Worm (Caenorhabditis elegans): ENCODE data around the gene degt-1.
A peak's percentile ranks its signal among the peaks of the same experiment; 100 is the strongest.

degt-1 gene

ce11 chrV:10580638-10581037 is 40.5 kb downstream of the degt-1 start:
- TF ChIP-seq fkh-2 (tag; optimal IDR thresholded peaks at IDR 0.05), result no peak
- peak; percentile 84 for TF ChIP-seq elt-2 (tag; optimal IDR thresholded peaks at IDR 0.05)
- TF ChIP-seq elt-3 (tag; optimal IDR thresholded peaks at IDR 0.05), result no peak
- TF ChIP-seq nhr-237 (tag; optimal IDR thresholded peaks at IDR 0.05), result no peak
- no peak for TF ChIP-seq nhr-67 (tag; optimal IDR thresholded peaks at IDR 0.05)
- TF ChIP-seq ceh-28 (tag; optimal IDR thresholded peaks at IDR 0.05), result peak; percentile 25
- TF ChIP-seq jun-1 (tag; optimal IDR thresholded peaks at IDR 0.05), result no peak
- no peak for TF ChIP-seq daf-12 (tag; optimal IDR thresholded peaks at IDR 0.05)
- no peak for TF ChIP-seq R02D3.7 (tag; optimal IDR thresholded peaks at IDR 0.05)
- no peak for TF ChIP-seq ceh-9 (tag; optimal IDR thresholded peaks at IDR 0.05)
- TF ChIP-seq lin-15B (tag; optimal IDR thresholded peaks at IDR 0.05), result no peak
- no peak for TF ChIP-seq lin-39 (tag; optimal IDR thresholded peaks at IDR 0.05)
- peak; percentile 56 for TF ChIP-seq pqm-1 (tag; optimal IDR thresholded peaks at IDR 0.05)
- no peak for TF ChIP-seq mml-1 (tag; optimal IDR thresholded peaks at IDR 0.05)
- peak; percentile 19 for TF ChIP-seq pha-4 (tag; optimal IDR thresholded peaks at IDR 0.05)

- peak; percentile 52 for TF ChIP-seq elt-2 (tag; optimal IDR thresholded peaks at IDR 0.05)
- TF ChIP-seq pqm-1 (tag; optimal IDR thresholded peaks at IDR 0.05), result peak; percentile 26
- no peak for TF ChIP-seq ztf-11 (tag; optimal IDR thresholded peaks at IDR 0.05)
Measured at ce11 chrV:10581837-10582300, 41.7 kb downstream of the degt-1 start, which contains the start of gene T21C9.6. Gene T21C9.6, plus strand, starts transcription at chrV:10581887.

- TF ChIP-seq ztf-11 (tag; optimal IDR thresholded peaks at IDR 0.05) (no peak), ceh-28 (tag; optimal IDR thresholded peaks at IDR 0.05) (no peak), skn-1 (tag; optimal IDR thresholded peaks at IDR 0.05) (no peak), zag-1 (tag; optimal IDR thresholded peaks at IDR 0.05) (no peak), nhr-28 (tag; optimal IDR thresholded peaks at IDR 0.05) (no peak), jun-1 (tag; optimal IDR thresholded peaks at IDR 0.05) (no peak), fos-1 (tag; optimal IDR thresholded peaks at IDR 0.05) (no peak), nhr-23 (tag; optimal IDR thresholded peaks at IDR 0.05) (no peak), nfya-1 (tag; optimal IDR thresholded peaks at IDR 0.05; ENCODE audit: insufficient read depth) (no peak), elt-3 (tag; optimal IDR thresholded peaks at IDR 0.05) (no peak)
Measured at ce11 chrV:10588694-10589093, 48.6 kb downstream of the degt-1 start, which contains the start of gene srg-32. Gene srg-32, minus strand, starts transcription at chrV:10588794.

DNA sequence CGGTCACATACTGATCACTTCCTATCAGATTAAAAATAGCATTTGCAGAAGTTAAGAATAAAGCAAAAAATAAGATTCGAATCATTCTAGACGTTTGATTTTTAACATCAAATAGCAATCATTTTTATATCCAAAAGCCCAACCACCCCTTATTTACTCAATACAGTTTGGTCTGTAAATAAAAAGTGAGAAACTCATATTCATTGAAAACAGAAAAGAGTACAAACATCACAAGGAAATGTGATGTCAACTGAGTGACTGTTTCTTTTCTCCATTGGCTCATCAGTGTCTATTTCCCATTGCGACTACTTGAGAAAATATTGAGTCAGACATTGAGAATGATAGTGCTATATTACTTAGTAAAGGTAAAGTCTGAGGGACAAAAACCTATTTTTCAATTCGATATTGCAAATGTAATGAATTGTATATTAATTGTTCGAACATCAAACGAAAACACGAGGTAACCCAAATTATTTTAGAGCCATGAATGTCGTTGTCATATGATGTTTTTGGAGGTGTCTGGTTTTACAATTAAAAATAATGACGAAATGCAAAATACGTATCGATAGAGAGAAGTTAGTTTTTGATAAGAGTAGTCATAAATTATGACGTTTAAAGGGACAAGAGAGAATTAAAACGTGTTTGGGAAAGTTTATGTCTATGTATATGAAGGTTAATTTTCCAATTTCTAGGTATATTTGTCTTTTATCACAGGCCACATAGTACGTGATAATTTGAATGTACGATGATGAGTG is 49.8 kb downstream of the degt-1 start, which contains the start of gene ttr-23:
ttr-23 (minus strand) TSS at position 87 of the 755 bp plus-strand sequence.
- TF ChIP-seq elt-2 (tag; optimal IDR thresholded peaks at IDR 0.05), result peak; percentile 70
- no peak for TF ChIP-seq nhr-12 (tag; optimal IDR thresholded peaks at IDR 0.05)
- TF ChIP-seq eor-1 (tag; optimal IDR thresholded peaks at IDR 0.05), result no peak
- TF ChIP-seq snpc-4 (tag; optimal IDR thresholded peaks at IDR 0.05), result no peak
- no peak for TF ChIP-seq mml-1 (tag; optimal IDR thresholded peaks at IDR 0.05)
- no peak for TF ChIP-seq fos-1 (tag; optimal IDR thresholded peaks at IDR 0.05)
- no peak for TF ChIP-seq nhr-67 (tag; optimal IDR thresholded peaks at IDR 0.05)
- TF ChIP-seq skn-1 (tag; optimal IDR thresholded peaks at IDR 0.05), result no peak
- TF ChIP-seq zag-1 (tag; optimal IDR thresholded peaks at IDR 0.05), result no peak
- TF ChIP-seq nfya-1 (tag; optimal IDR thresholded peaks at IDR 0.05; ENCODE audit: insufficient read depth), result no peak
- TF ChIP-seq nhr-76 (tag; optimal IDR thresholded peaks at IDR 0.05), result no peak
- no peak for TF ChIP-seq tbx-2 (tag; optimal IDR thresholded peaks at IDR 0.05)
- TF ChIP-seq pha-4 (tag; optimal IDR thresholded peaks at IDR 0.05), result peak; percentile 51
- TF ChIP-seq nhr-25 (tag; optimal IDR thresholded peaks at IDR 0.05), result no peak
- TF ChIP-seq ZK546.5 (tag; optimal IDR thresholded peaks at IDR 0.05), result no peak
- no peak for TF ChIP-seq fkh-10 (GFP tag; optimal IDR thresholded peaks at IDR 0.05)
- TF ChIP-seq pqm-1 (tag; optimal IDR thresholded peaks at IDR 0.05), result peak; percentile 6
- TF ChIP-seq sea-2 (GFP tag; optimal IDR thresholded peaks at IDR 0.05), result no peak
- no peak for TF ChIP-seq daf-12 (tag; optimal IDR thresholded peaks at IDR 0.05)
- TF ChIP-seq R02D3.7 (tag; optimal IDR thresholded peaks at IDR 0.05), result no peak
- TF ChIP-seq ceh-28 (tag; optimal IDR thresholded peaks at IDR 0.05), result peak; percentile 37
- no peak for TF ChIP-seq elt-3 (tag; optimal IDR thresholded peaks at IDR 0.05)
- TF ChIP-seq mdl-1 (tag; optimal IDR thresholded peaks at IDR 0.05), result no peak
- TF ChIP-seq fkh-2 (tag; optimal IDR thresholded peaks at IDR 0.05), result no peak
- TF ChIP-seq lin-15B (tag; optimal IDR thresholded peaks at IDR 0.05), result no peak
- TF ChIP-seq nhr-23 (tag; optimal IDR thresholded peaks at IDR 0.05), result no peak
- TF ChIP-seq egl-5 (tag; optimal IDR thresholded peaks at IDR 0.05), result no peak
- TF ChIP-seq lsy-12 (tag; optimal IDR thresholded peaks at IDR 0.05), result no peak
- TF ChIP-seq elt-1 (tag; optimal IDR thresholded peaks at IDR 0.05), result no peak
